Fruit fly (Drosophila melanogaster): Measurements from ENCODE around the gene ema.

The ema gene

DNA sequence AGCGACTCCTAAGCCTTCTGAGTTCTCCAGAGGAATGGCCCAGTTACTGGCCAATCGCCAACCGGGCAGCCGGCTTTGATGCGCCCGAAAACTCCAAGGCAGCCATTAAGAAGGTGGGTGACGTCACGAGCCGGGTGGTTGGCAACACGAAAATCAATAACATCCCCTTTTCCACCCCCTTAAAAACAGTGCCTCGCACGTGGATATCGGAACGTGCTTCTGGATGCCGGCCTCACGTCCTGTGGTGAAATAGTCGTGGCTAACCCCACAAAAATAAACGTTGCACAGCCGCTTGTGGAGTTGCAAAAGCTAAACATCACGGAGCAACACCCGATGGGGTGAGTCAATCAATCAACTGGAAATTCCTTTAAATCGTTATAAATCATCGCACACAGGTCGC is 15.1 kb upstream of the ema start:
- no peak for TF ChIP-seq dmrt93B (GFP tag; optimal IDR thresholded peaks at IDR 0.05)
- no peak for TF ChIP-seq pan (optimal IDR thresholded peaks at IDR 0.05)
- no peak for TF ChIP-seq lola (GFP tag; optimal IDR thresholded peaks at IDR 0.05)

DNA sequence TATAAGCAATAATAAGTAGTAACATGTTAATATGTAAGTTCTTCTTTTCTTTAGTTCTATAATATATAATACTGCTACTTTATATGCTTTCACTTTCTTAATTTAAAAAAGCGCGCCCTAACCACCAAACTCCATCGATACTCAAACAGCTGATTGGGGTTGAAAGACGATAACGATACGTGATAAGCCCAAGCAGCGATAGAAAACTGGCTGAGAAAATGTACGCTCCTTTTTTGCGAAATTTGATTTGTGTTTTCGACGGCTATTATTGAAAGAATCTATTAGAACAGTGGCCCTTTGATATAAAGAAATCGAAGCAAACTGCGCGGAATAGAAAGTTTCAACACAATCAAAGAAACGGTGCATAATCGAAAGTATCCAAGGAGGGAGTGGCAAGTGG is 14.4 kb upstream of the ema start, which contains the start of gene CG14883:
Gene CG14883 (plus strand): TSS at position 178 of the 400 bp plus-strand sequence.
- TF ChIP-seq CG32264 (GFP tag; optimal IDR thresholded peaks at IDR 0.05) (no peak), br (GFP tag; optimal IDR thresholded peaks at IDR 0.05) (no peak), dl (GFP tag; optimal IDR thresholded peaks at IDR 0.05; ENCODE audit: insufficient read depth in 1 of 2, partially characterized antibody in 2 of 2) (no peak), woc (GFP tag; optimal IDR thresholded peaks at IDR 0.05) (no peak), Hr83 (GFP tag; optimal IDR thresholded peaks at IDR 0.05; ENCODE audit: poor library complexity, severe bottlenecking) (no peak), Mio (GFP tag; optimal IDR thresholded peaks at IDR 0.05) (no peak), Dif (GFP tag; optimal IDR thresholded peaks at IDR 0.05; ENCODE audit: partially characterized antibody) (no peak), Sp1 (GFP tag; optimal IDR thresholded peaks at IDR 0.05) (no peak), Abd-B (GFP tag; optimal IDR thresholded peaks at IDR 0.05) (no peak), jim (GFP tag; optimal IDR thresholded peaks at IDR 0.05) (no peak), Hr78 (GFP tag; optimal IDR thresholded peaks at IDR 0.05) (no peak)

DNA sequence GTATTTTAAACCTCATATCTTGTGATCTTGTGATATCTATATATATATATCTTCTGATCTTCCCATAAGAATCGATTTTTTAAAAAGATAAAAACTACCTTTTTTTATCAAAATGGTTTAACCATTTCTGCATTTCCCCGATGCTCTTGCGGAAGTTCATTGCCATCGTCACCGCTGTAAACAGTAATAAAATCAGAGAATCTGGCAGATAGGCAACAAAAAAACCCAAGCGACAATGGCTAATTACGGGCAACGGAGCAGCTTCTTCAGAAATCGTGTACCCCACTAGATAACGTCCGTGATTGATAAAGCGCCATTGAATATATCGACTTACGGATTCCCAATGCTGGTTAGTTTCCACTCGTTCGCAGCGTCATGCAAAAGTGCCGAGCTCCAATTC is 12.7 kb upstream of the ema start, which contains the start of gene CG10405:
Gene CG10405 (plus strand): TSS at position 301 of the 400 bp plus-strand sequence.
- TF ChIP-seq Abd-B (GFP tag; optimal IDR thresholded peaks at IDR 0.05) (no peak), CG9705 (GFP tag; optimal IDR thresholded peaks at IDR 0.05) (no peak)

DNA sequence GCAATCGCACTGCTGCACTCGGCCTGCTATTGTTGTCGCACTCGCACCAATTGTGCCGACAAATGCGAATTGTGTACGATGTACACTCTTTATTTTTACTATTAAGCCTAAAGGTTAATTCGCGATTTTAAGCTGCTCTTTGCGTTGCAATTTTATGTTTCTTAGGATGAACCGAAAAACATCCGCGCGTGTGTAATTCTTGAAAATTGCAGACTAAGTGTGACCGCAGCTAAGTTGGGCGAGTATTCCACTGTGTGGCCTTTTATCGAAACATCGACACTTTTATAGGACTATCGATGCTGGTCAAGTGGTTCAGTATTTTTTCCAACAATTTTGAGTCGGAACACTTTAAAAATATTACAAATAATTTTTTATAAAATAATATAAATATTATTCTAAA is 12.1 kb upstream of the ema start, which contains the start of gene Pak3:
Gene Pak3 (minus strand): TSS at position 225 of the 400 bp plus-strand sequence.
- no peak for TF ChIP-seq N (GFP tag; optimal IDR thresholded peaks at IDR 0.05)
- no peak for TF ChIP-seq dmrt93B (GFP tag; optimal IDR thresholded peaks at IDR 0.05)
- TF ChIP-seq Vsx2 (GFP tag; optimal IDR thresholded peaks at IDR 0.05; ENCODE audit: partially characterized antibody) = peak; percentile 48
- TF ChIP-seq Rel (GFP tag; optimal IDR thresholded peaks at IDR 0.05) = no peak
- peak; percentile 8 for TF ChIP-seq Rel (tag; optimal IDR thresholded peaks at IDR 0.05)
- no peak for TF ChIP-seq pan (optimal IDR thresholded peaks at IDR 0.05)
- TF ChIP-seq Dfd (GFP tag; optimal IDR thresholded peaks at IDR 0.05) = no peak
- no peak for TF ChIP-seq CG9705 (GFP tag; optimal IDR thresholded peaks at IDR 0.05)
- no peak for TF ChIP-seq OdsH (GFP tag; optimal IDR thresholded peaks at IDR 0.05)
- no peak for TF ChIP-seq CG32264 (GFP tag; optimal IDR thresholded peaks at IDR 0.05)
- TF ChIP-seq GATAd (GFP tag; optimal IDR thresholded peaks at IDR 0.05) = no peak
- no peak for TF ChIP-seq woc (GFP tag; optimal IDR thresholded peaks at IDR 0.05)
- peak; percentile 58 for TF ChIP-seq Hr83 (GFP tag; optimal IDR thresholded peaks at IDR 0.05; ENCODE audit: poor library complexity, severe bottlenecking)
- TF ChIP-seq Jra (GFP tag; optimal IDR thresholded peaks at IDR 0.05) = no peak
- no peak for TF ChIP-seq br (GFP tag; optimal IDR thresholded peaks at IDR 0.05)

DNA sequence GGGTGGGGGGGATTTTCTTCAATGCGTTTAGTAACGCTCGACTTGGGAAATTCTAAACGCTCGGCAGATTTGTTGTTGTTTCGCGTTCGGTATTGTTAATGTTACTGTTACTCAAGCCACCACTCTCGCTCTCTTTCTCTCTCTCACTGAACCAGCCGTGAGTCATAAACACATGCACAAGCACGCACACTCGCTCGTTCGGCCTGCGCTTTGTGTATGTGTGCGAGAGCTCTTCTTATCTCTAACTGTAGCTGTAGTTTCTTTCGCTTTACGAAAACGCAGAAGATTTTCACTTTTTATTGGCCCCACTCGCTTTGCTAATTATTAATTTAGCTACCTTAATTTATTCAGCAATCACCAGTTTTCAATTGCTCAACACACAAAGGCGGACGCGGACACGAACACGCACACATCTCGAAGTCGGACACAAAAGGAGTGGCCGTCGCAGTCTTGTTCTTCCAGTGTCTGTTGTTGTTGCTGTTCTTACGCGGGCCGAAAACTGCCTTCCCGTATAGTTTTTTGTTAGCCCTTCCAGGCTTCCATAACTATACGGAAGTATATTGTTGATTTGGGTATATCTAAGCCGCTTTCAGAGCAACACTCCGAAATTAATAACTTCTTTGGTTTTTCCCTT is 11.6 kb upstream of the ema start:
- TF ChIP-seq Dfd (GFP tag; optimal IDR thresholded peaks at IDR 0.05) (no peak), HLH106 (tag; optimal IDR thresholded peaks at IDR 0.05) (no peak), br (GFP tag; optimal IDR thresholded peaks at IDR 0.05) (no peak), Vsx2 (GFP tag; optimal IDR thresholded peaks at IDR 0.05; ENCODE audit: partially characterized antibody) (no peak), jim (GFP tag; optimal IDR thresholded peaks at IDR 0.05) (no peak), dsf (GFP tag; optimal IDR thresholded peaks at IDR 0.05; ENCODE audit: borderline replicate concordance) (no peak), lola (GFP tag; optimal IDR thresholded peaks at IDR 0.05) (no peak), usp (GFP tag; optimal IDR thresholded peaks at IDR 0.05) (no peak), brk (GFP tag; optimal IDR thresholded peaks at IDR 0.05) (no peak), sage (GFP tag; optimal IDR thresholded peaks at IDR 0.05) (no peak), GATAd (GFP tag; optimal IDR thresholded peaks at IDR 0.05) (no peak), pan (optimal IDR thresholded peaks at IDR 0.05) (no peak), CG9705 (GFP tag; optimal IDR thresholded peaks at IDR 0.05) (no peak), fru (GFP tag; optimal IDR thresholded peaks at IDR 0.05) (no peak), Hnf4 (GFP tag; optimal IDR thresholded peaks at IDR 0.05) (no peak), dmrt93B (GFP tag; optimal IDR thresholded peaks at IDR 0.05) (no peak), Sp1 (GFP tag; optimal IDR thresholded peaks at IDR 0.05) (no peak), Dif (GFP tag; optimal IDR thresholded peaks at IDR 0.05; ENCODE audit: partially characterized antibody) (peak; percentile 67), psq (GFP tag; optimal IDR thresholded peaks at IDR 0.05) (peak; percentile 15), Abd-B (GFP tag; optimal IDR thresholded peaks at IDR 0.05) (no peak), Myc (optimal IDR thresholded peaks at IDR 0.05) (no peak), foxo (GFP tag; optimal IDR thresholded peaks at IDR 0.05) (no peak), CG32264 (GFP tag; optimal IDR thresholded peaks at IDR 0.05) (no peak), rgr (GFP tag; optimal IDR thresholded peaks at IDR 0.05) (no peak), OdsH (GFP tag; optimal IDR thresholded peaks at IDR 0.05) (no peak), Jra (GFP tag; optimal IDR thresholded peaks at IDR 0.05) (peak; percentile 90), Hr83 (GFP tag; optimal IDR thresholded peaks at IDR 0.05; ENCODE audit: poor library complexity, severe bottlenecking) (no peak), sv (GFP tag; optimal IDR thresholded peaks at IDR 0.05) (no peak), ey (GFP tag; optimal IDR thresholded peaks at IDR 0.05) (no peak), dl (GFP tag; optimal IDR thresholded peaks at IDR 0.05; ENCODE audit: insufficient read depth in 1 of 2, partially characterized antibody in 2 of 2) (peak; percentile 13 to 50), Hr78 (GFP tag; optimal IDR thresholded peaks at IDR 0.05) (no peak), CrebA (GFP tag; optimal IDR thresholded peaks at IDR 0.05; ENCODE audit: borderline replicate concordance) (no peak), Rel (GFP tag; optimal IDR thresholded peaks at IDR 0.05) (no peak), Rel (tag; optimal IDR thresholded peaks at IDR 0.05) (peak; percentile 52)

Measured in whole organism, wandering third instar larva.